Fruit fly (Drosophila melanogaster): ENCODE measurements around the gene mEFG1.

- TF ChIP-seq Sin3A (optimal IDR thresholded peaks at IDR 0.05) (no peak), Myc (optimal IDR thresholded peaks at IDR 0.05) (no peak), psq (optimal IDR thresholded peaks at IDR 0.05) (no peak), h (optimal IDR thresholded peaks at IDR 0.05) (no peak), insv (optimal IDR thresholded peaks at IDR 0.05) (no peak), ttk (optimal IDR thresholded peaks at IDR 0.05) (no peak)
These were observed 43.1 kb upstream of the mEFG1 start for dm6 chr2L:7265970-7266369.
